Worm (Caenorhabditis elegans) whole organism, L4 larva: ENCODE data around the gene srab-17.

ENCODE experiments used
- lin-13 ChIP-seq: fragments of 150-350 bp; optimal IDR thresholded peaks from 2 replicates; lab custom pipeline; 2014; ENCODE audit warnings: missing biosample characterization, missing genetic modification reagents, missing genetic modification characterization
- mxl-2 ChIP-seq: fragments of 200-800 bp; sonication (Bioruptor generic); conservative IDR thresholded peaks from 2 replicates; pipeline ENCODE4 v1.3.6; 2022; ENCODE audit warnings: missing genetic modification reagents, missing genetic modification characterization, missing compliant biosample characterization
- nhr-76 ChIP-seq: fragments of 150-350 bp; optimal IDR thresholded peaks from 2 replicates; lab custom pipeline; 2014; ENCODE audit warnings: missing biosample characterization, missing genetic modification characterization

ce11 chrV:9879404-9879803 lies 11.2 kb upstream of the srab-17 start, which contains the start of gene srab-26:
- TF ChIP-seq lin-13 (no peak), mxl-2 (GFP tag; lab: Robert Waterston, UW) (no peak), nhr-76 (no peak)
